Fruit fly (Drosophila melanogaster) whole organism, embryonic: ENCODE results near the gene CG10589.

Experiments
- Asciz ChIP-seq: fragments of 200-800 bp; sonication (Bioruptor generic); optimal IDR thresholded peaks from 2 replicates; lab custom pipeline; 2017; ENCODE audit warnings: missing biosample characterization, mild to moderate bottlenecking, missing genetic modification characterization, missing genetic modification reagents
- Awh ChIP-seq: fragments of 200-800 bp; sonication (Bioruptor generic); IDR thresholded peaks from 2 replicates; pipeline ENCODE4, ENCODE4 v1.3.6; 2022; ENCODE audit warnings: missing biosample characterization, missing genetic modification characterization
- CG10147 ChIP-seq: fragments of 200-800 bp; sonication (Bioruptor generic); optimal IDR thresholded peaks from 2 replicates; lab custom pipeline; 2019; ENCODE audit warnings: missing biosample characterization, mild to moderate bottlenecking, missing genetic modification characterization, moderate library complexity
- CG11723 ChIP-seq: fragments of 200-800 bp; sonication (Bioruptor generic); optimal IDR thresholded peaks from 2 replicates; lab custom pipeline; 2017; ENCODE audit warnings: missing biosample characterization, mild to moderate bottlenecking, missing genetic modification characterization
- CG14441 ChIP-seq: fragments of 200-800 bp; sonication (Bioruptor generic); IDR thresholded peaks from 2 replicates; pipeline ENCODE4 v1.3.6; 2022; ENCODE audit warnings: missing biosample characterization, missing genetic modification characterization
- CG14710 ChIP-seq: fragments of 200-800 bp; sonication (Bioruptor generic); optimal IDR thresholded peaks from 3 replicates; lab custom pipeline; 2019; ENCODE audit warnings: missing biosample characterization, mild to moderate bottlenecking, missing genetic modification characterization, moderate library complexity
- CG1603 ChIP-seq: fragments of 200-800 bp; sonication (Bioruptor generic); optimal IDR thresholded peaks from 2 replicates; lab custom pipeline; 2019; ENCODE audit warnings: missing biosample characterization, mild to moderate bottlenecking, missing genetic modification characterization, moderate library complexity
- CG16815 ChIP-seq: fragments of 200-800 bp; sonication (Bioruptor generic); optimal IDR thresholded peaks from 3 replicates; lab custom pipeline; 2017; ENCODE audit warnings: missing biosample characterization, mild to moderate bottlenecking, missing genetic modification characterization
- CG17568 ChIP-seq: fragments of 200-800 bp; sonication (Bioruptor generic); optimal IDR thresholded peaks from 2 replicates; lab custom pipeline; 2018; ENCODE audit warnings: missing biosample characterization, mild to moderate bottlenecking, missing genetic modification characterization, moderate library complexity
- CG2202 ChIP-seq: fragments of 200-800 bp; sonication (Bioruptor generic); optimal IDR thresholded peaks from 2 replicates; lab custom pipeline; 2018; ENCODE audit warnings: missing biosample characterization, mild to moderate bottlenecking, missing genetic modification characterization
- CG32532 ChIP-seq: fragments of 200-800 bp; sonication (Bioruptor generic); IDR thresholded peaks from 2 replicates; pipeline ENCODE4 v1.3.6; 2022; ENCODE audit warnings: missing biosample characterization, missing genetic modification characterization
- CG32772 ChIP-seq: fragments of 200-800 bp; sonication (Bioruptor generic); IDR thresholded peaks from 2 replicates; pipeline ENCODE4 v1.3.6; 2022; ENCODE audit warnings: missing biosample characterization, missing genetic modification characterization
- CG3726 ChIP-seq: fragments of 200-800 bp; sonication (Bioruptor generic); IDR thresholded peaks from 3 replicates; pipeline ENCODE4, ENCODE4 v1.3.6; 2022; ENCODE audit warnings: missing biosample characterization, missing genetic modification characterization
- CG4424 ChIP-seq: fragments of 200-800 bp; sonication (Bioruptor generic); optimal IDR thresholded peaks from 3 replicates; lab custom pipeline; 2016; ENCODE audit warnings: missing biosample characterization, missing genetic modification characterization
- CG6175 ChIP-seq: fragments of 200-800 bp; sonication (Bioruptor generic); IDR thresholded peaks from 3 replicates; pipeline ENCODE4 v1.3.6; 2022; ENCODE audit warnings: missing biosample characterization, missing genetic modification characterization
- CG7372 ChIP-seq: fragments of 200-800 bp; sonication (Bioruptor generic); IDR thresholded peaks from 2 replicates; pipeline ENCODE4 v1.3.6; 2022; ENCODE audit warnings: missing biosample characterization, missing genetic modification characterization
- CG7745 ChIP-seq: fragments of 200-800 bp; sonication (Bioruptor generic); optimal IDR thresholded peaks from 2 replicates; lab custom pipeline; 2018; ENCODE audit warnings: missing biosample characterization, mild to moderate bottlenecking, missing genetic modification characterization, moderate library complexity
- CG7786 ChIP-seq: fragments of 200-800 bp; sonication (Bioruptor generic); optimal IDR thresholded peaks from 2 replicates; lab custom pipeline; 2016; ENCODE audit warnings: missing biosample characterization, missing genetic modification characterization
- CG8359 ChIP-seq: fragments of 200-800 bp; sonication (Bioruptor generic); optimal IDR thresholded peaks from 2 replicates; lab custom pipeline; 2017; ENCODE audit warnings: missing biosample characterization, mild to moderate bottlenecking, missing genetic modification characterization, borderline replicate concordance
- CG9215 ChIP-seq: fragments of 200-800 bp; sonication (Bioruptor generic); IDR thresholded peaks from 2 replicates; pipeline ENCODE4 v1.3.6; 2022; ENCODE audit warnings: missing biosample characterization, missing genetic modification characterization
- D19B ChIP-seq: fragments of 200-800 bp; sonication (Bioruptor generic); optimal IDR thresholded peaks from 2 replicates; lab custom pipeline; 2017; ENCODE audit warnings: missing biosample characterization, mild to moderate bottlenecking, missing genetic modification characterization
- Doc2 ChIP-seq: fragments of 200-800 bp; sonication (Bioruptor generic); IDR thresholded peaks from 2 replicates; pipeline ENCODE4 v1.3.6; 2022; ENCODE audit warnings: missing biosample characterization, missing genetic modification characterization
- Ets65A ChIP-seq: fragments of 200-800 bp; sonication (Bioruptor generic); peaks from one replicate; lab custom pipeline; 2016; ENCODE audit warnings: missing biosample characterization, missing genetic modification characterization
- Hand ChIP-seq: fragments of 200-800 bp; sonication (Bioruptor generic); optimal IDR thresholded peaks from 2 replicates; lab custom pipeline; 2017; ENCODE audit warnings: mild to moderate bottlenecking, missing biosample characterization, missing genetic modification reagents, missing genetic modification characterization
- HmgD ChIP-seq: fragments of 200-800 bp; sonication (Bioruptor generic); optimal IDR thresholded peaks from 3 replicates; lab custom pipeline; 2016; ENCODE audit warnings: missing biosample characterization, missing genetic modification characterization
- HmgZ ChIP-seq: fragments of 200-800 bp; sonication (Bioruptor generic); optimal IDR thresholded peaks from 2 replicates; lab custom pipeline; 2018; ENCODE audit warnings: missing biosample characterization, mild to moderate bottlenecking, missing genetic modification characterization
- Hr78 ChIP-seq, 2 experiments: fragments of 200-800 bp in 1 of 2; fragments of >200 bp in 1 of 2; sonication (Bioruptor generic) in 1 of 2; optimal IDR thresholded peaks; 2 replicates each; lab custom pipeline; 2017 to 2019; ENCODE audit warnings: missing biosample characterization in 2 of 2, missing genetic modification characterization in 2 of 2, mild to moderate bottlenecking in 1 of 2, moderate library complexity in 1 of 2
- Opbp ChIP-seq: fragments of 200-800 bp; sonication (Bioruptor generic); IDR thresholded peaks from 3 replicates; pipeline ENCODE4 v1.3.6; 2022; ENCODE audit warnings: missing biosample characterization, missing genetic modification characterization; ENCODE audit not compliant: partially characterized antibody
- Sin3A ChIP-seq: fragments of >200 bp; optimal IDR thresholded peaks from 2 replicates; lab custom pipeline; 2018
- Stat92E ChIP-seq, 3 experiments: fragments of >200 bp in 2 of 3; fragments of 200-800 bp in 1 of 3; sonication (Bioruptor generic) in 1 of 3; optimal IDR thresholded peaks; 2 replicates each; lab custom pipeline; 2017 to 2019; ENCODE audit warnings: missing biosample characterization in 3 of 3, missing genetic modification characterization in 3 of 3, mild to moderate bottlenecking in 1 of 3, moderate library complexity in 1 of 3
- Tbp ChIP-seq: fragments of >200 bp; optimal IDR thresholded peaks from 2 replicates; lab custom pipeline; 2018; ENCODE audit warnings: missing biosample characterization, missing genetic modification characterization
- bsh ChIP-seq, 2 experiments: fragments of 200-800 bp; sonication (Bioruptor generic); optimal IDR thresholded peaks; 2 replicates each; lab custom pipeline; 2017 to 2018; ENCODE audit warnings: mild to moderate bottlenecking in 2 of 2, missing biosample characterization in 2 of 2, missing genetic modification characterization in 2 of 2, moderate library complexity in 1 of 2
- corto ChIP-seq: fragments of 200-800 bp; sonication (Bioruptor generic); optimal IDR thresholded peaks from 2 replicates; lab custom pipeline; 2016; ENCODE audit warnings: missing biosample characterization, mild to moderate bottlenecking, missing genetic modification characterization, moderate library complexity
- croc ChIP-seq: fragments of 200-800 bp; sonication (Bioruptor generic); conservative IDR thresholded peaks from 3 replicates; pipeline ENCODE4 v1.3.6; 2022; ENCODE audit warnings: missing biosample characterization, missing genetic modification characterization
- dmrt11E ChIP-seq: fragments of 200-800 bp; sonication (Bioruptor generic); optimal IDR thresholded peaks from 3 replicates; lab custom pipeline; 2018; ENCODE audit warnings: missing biosample characterization, mild to moderate bottlenecking, missing genetic modification characterization, moderate library complexity
- gem ChIP-seq: fragments of 200-800 bp; sonication (Bioruptor generic); optimal IDR thresholded peaks from 2 replicates; lab custom pipeline; 2019; ENCODE audit warnings: missing biosample characterization, mild to moderate bottlenecking, missing genetic modification characterization, moderate library complexity
- ham ChIP-seq: fragments of 200-800 bp; sonication (Bioruptor generic); IDR thresholded peaks from 2 replicates; pipeline ENCODE4 v1.3.6; 2022; ENCODE audit warnings: missing biosample characterization, missing genetic modification characterization
- klu ChIP-seq: fragments of 200-800 bp; sonication (Bioruptor generic); IDR thresholded peaks from 2 replicates; pipeline ENCODE4 v1.3.6; 2022; ENCODE audit warnings: missing biosample characterization, missing genetic modification characterization
- nau ChIP-seq: fragments of 200-800 bp; sonication (Bioruptor generic); optimal IDR thresholded peaks from 3 replicates; lab custom pipeline; 2017; ENCODE audit warnings: missing biosample characterization, mild to moderate bottlenecking, missing genetic modification characterization, missing genetic modification reagents
- nerfin-1 ChIP-seq: fragments of 200-800 bp; sonication (Bioruptor generic); optimal IDR thresholded peaks from 3 replicates; lab custom pipeline; 2019; ENCODE audit warnings: missing biosample characterization, mild to moderate bottlenecking, missing genetic modification characterization, moderate library complexity
- nmo ChIP-seq: fragments of 200-800 bp; sonication (Bioruptor generic); optimal IDR thresholded peaks from 2 replicates; lab custom pipeline; 2018; ENCODE audit warnings: missing biosample characterization, mild to moderate bottlenecking, missing genetic modification characterization, moderate library complexity
- onecut ChIP-seq: fragments of 200-800 bp; sonication (Bioruptor generic); IDR thresholded peaks from 2 replicates; pipeline ENCODE4 v1.3.6; 2022; ENCODE audit warnings: missing biosample characterization, missing genetic modification characterization
- sc ChIP-seq, 3 experiments: fragments of >200 bp in 2 of 3; fragments of 200-800 bp in 1 of 3; sonication (Bioruptor generic) in 1 of 3; optimal IDR thresholded peaks; 2 replicates in 2 of 3; 3 replicates in 1 of 3; lab custom pipeline; 2017; ENCODE audit warnings: mild to moderate bottlenecking in 1 of 3, missing biosample characterization in 1 of 3, missing genetic modification characterization in 1 of 3, missing genetic modification reagents in 1 of 3
- sens ChIP-seq: fragments of 200-800 bp; sonication (Bioruptor generic); peaks from one replicate; lab custom pipeline; 2016; ENCODE audit warnings: missing biosample characterization, missing genetic modification characterization
- sim ChIP-seq: fragments of 200-800 bp; sonication (Bioruptor generic); IDR thresholded peaks from 2 replicates; pipeline ENCODE4 v1.3.6; 2022; ENCODE audit warnings: missing biosample characterization, missing genetic modification characterization
- tup ChIP-seq: fragments of 200-800 bp; sonication (Bioruptor generic); optimal IDR thresholded peaks from 2 replicates; lab custom pipeline; 2016; ENCODE audit warnings: missing biosample characterization, mild to moderate bottlenecking, missing genetic modification characterization, moderate library complexity
- zf30C ChIP-seq: fragments of 200-800 bp; sonication (Bioruptor generic); optimal IDR thresholded peaks from 3 replicates; lab custom pipeline; 2018; ENCODE audit warnings: missing biosample characterization, mild to moderate bottlenecking, missing genetic modification characterization

The CG10589 gene

dm6 chr3L:20915111-20915510 is 12.5 kb upstream of the CG10589 start:
- TF ChIP-seq sc (optimal IDR thresholded peaks at IDR 0.05; lab: Kevin White, UChicago) (no peak), sc (GFP tag; optimal IDR thresholded peaks at IDR 0.05; lab: Kevin White, UChicago) (peak; percentile 35), Tbp (GFP tag; lab: Kevin White, UChicago) (no peak), bsh (GFP tag; optimal IDR thresholded peaks at IDR 0.05; lab: Kevin White, UChicago) (peak in 1 of 2 experiments; percentile 72), CG7745 (tag; lab: Kevin White, UChicago) (no peak), croc (GFP tag; lab: Robert Waterston, UW) (no peak), sim (GFP tag; lab: Robert Waterston, UW) (no peak), dmrt11E (tag; lab: Kevin White, UChicago) (peak; percentile 55), CG32772 (GFP tag; lab: Robert Waterston, UW) (no peak), CG2202 (tag; lab: Kevin White, UChicago) (peak; percentile 34), sens (GFP tag; lab: Kevin White, UChicago) (peak; percentile 65), CG1603 (tag; lab: Kevin White, UChicago) (peak; percentile 31), tup (GFP tag; lab: Kevin White, UChicago) (no peak), CG8359 (GFP tag; lab: Kevin White, UChicago) (no peak), CG14710 (tag; lab: Kevin White, UChicago) (peak; percentile 18), gem (tag; lab: Kevin White, UChicago) (peak; percentile 13), Asciz (peak; percentile 48), CG4424 (GFP tag; lab: Kevin White, UChicago) (no peak)

- TF ChIP-seq Ets65A (GFP tag; lab: Kevin White, UChicago): peak; percentile 38
- no peak for TF ChIP-seq nau (GFP tag; lab: Kevin White, UChicago)
- no peak for TF ChIP-seq Sin3A (lab: Kevin White, UChicago)
- TF ChIP-seq ham (GFP tag; lab: Robert Waterston, UW): no peak
Measured at dm6 chr3L:20917025-20917691, 10.5 kb upstream of the CG10589 start.

- TF ChIP-seq Doc2 (GFP tag; lab: Robert Waterston, UW) (no peak), Hand (no peak), CG7786 (GFP tag; lab: Kevin White, UChicago) (no peak), klu (GFP tag; lab: Robert Waterston, UW) (no peak), nmo (GFP tag; lab: Kevin White, UChicago) (peak; percentile 46), CG16815 (GFP tag; lab: Kevin White, UChicago) (peak; percentile 20), CG32532 (no peak), CG14441 (GFP tag; lab: Robert Waterston, UW) (no peak), CG10147 (no peak), CG6175 (GFP tag; lab: Robert Waterston, UW) (no peak), corto (GFP tag; lab: Kevin White, UChicago) (no peak), D19B (GFP tag; lab: Kevin White, UChicago) (no peak), zf30C (GFP tag; lab: Kevin White, UChicago) (peak; percentile 31), Opbp (GFP tag; lab: Robert Waterston, UW) (no peak), CG17568 (GFP tag; lab: Kevin White, UChicago) (no peak), CG7372 (GFP tag; lab: Robert Waterston, UW) (no peak), Stat92E (GFP tag; optimal IDR thresholded peaks at IDR 0.05; lab: Kevin White, UChicago) (no peak), HmgZ (tag; lab: Kevin White, UChicago) (no peak), onecut (GFP tag; lab: Robert Waterston, UW) (no peak), Awh (GFP tag; lab: Robert Waterston, UW) (no peak), CG3726 (GFP tag; lab: Robert Waterston, UW) (no peak), Hr78 (GFP tag; optimal IDR thresholded peaks at IDR 0.05; lab: Kevin White, UChicago) (no peak), CG9215 (GFP tag; lab: Robert Waterston, UW) (no peak), HmgD (GFP tag; lab: Kevin White, UChicago) (no peak), nerfin-1 (tag; lab: Kevin White, UChicago) (no peak), CG11723 (GFP tag; lab: Kevin White, UChicago) (no peak)
Measured at dm6 chr3L:20918945-20919344, 8.7 kb upstream of the CG10589 start.
